Fruit fly (Drosophila melanogaster) whole organism, embryonic: ENCODE results near the gene Cdc23.

Experiments
- CG10366 ChIP-seq: fragments of 200-800 bp; sonication (Bioruptor generic); IDR thresholded peaks from 2 replicates; pipeline ENCODE4 v1.3.6; 2022; ENCODE audit warnings: missing biosample characterization, missing genetic modification characterization
- CG11093 ChIP-seq: fragments of 200-800 bp; sonication (Bioruptor generic); IDR thresholded peaks from 3 replicates; pipeline ENCODE4 v1.3.6; 2022; ENCODE audit warnings: missing biosample characterization, missing genetic modification characterization
- CG16779 ChIP-seq: fragments of 200-800 bp; sonication (Bioruptor generic); IDR thresholded peaks from 2 replicates; pipeline ENCODE4 v1.3.6; 2022; ENCODE audit warnings: missing biosample characterization, missing genetic modification characterization
- CG17361 ChIP-seq: fragments of 200-800 bp; sonication (Bioruptor generic); IDR thresholded peaks from 3 replicates; pipeline ENCODE4 v1.3.6; 2022; ENCODE audit warnings: missing biosample characterization, missing genetic modification characterization
- CG7745 ChIP-seq: fragments of 200-800 bp; sonication (Bioruptor generic); optimal IDR thresholded peaks from 2 replicates; lab custom pipeline; 2018; ENCODE audit warnings: missing biosample characterization, mild to moderate bottlenecking, missing genetic modification characterization, moderate library complexity
- GATAe ChIP-seq: fragments of 200-800 bp; sonication (Bioruptor generic); conservative IDR thresholded peaks from 2 replicates; pipeline ENCODE4 v1.3.6; 2022; ENCODE audit warnings: missing biosample characterization, missing genetic modification characterization
- Myb ChIP-seq: fragments of 200-800 bp; sonication (Bioruptor generic); optimal IDR thresholded peaks from 2 replicates; lab custom pipeline; 2016; ENCODE audit warnings: missing biosample characterization, missing genetic modification characterization
- NC2β ChIP-seq: fragments of 200-800 bp; sonication (Bioruptor generic); optimal IDR thresholded peaks from 2 replicates; lab custom pipeline; 2016; ENCODE audit warnings: missing biosample characterization, missing genetic modification characterization
- Opbp ChIP-seq: fragments of 200-800 bp; sonication (Bioruptor generic); IDR thresholded peaks from 3 replicates; pipeline ENCODE4 v1.3.6; 2022; ENCODE audit warnings: missing biosample characterization, missing genetic modification characterization; ENCODE audit not compliant: partially characterized antibody
- fd102C ChIP-seq: fragments of 200-800 bp; sonication (Bioruptor generic); optimal IDR thresholded peaks from 2 replicates; lab custom pipeline; 2018; ENCODE audit warnings: missing biosample characterization, mild to moderate bottlenecking, missing genetic modification characterization, moderate library complexity
- fd96Cb ChIP-seq: fragments of 200-800 bp; sonication (Bioruptor generic); optimal IDR thresholded peaks from 2 replicates; lab custom pipeline; 2018; ENCODE audit warnings: missing biosample characterization, mild to moderate bottlenecking, missing genetic modification characterization, moderate library complexity
- gt ChIP-seq: fragments of 200-800 bp; sonication (Bioruptor generic); IDR thresholded peaks from 2 replicates; pipeline ENCODE4 v1.3.6; 2022; ENCODE audit warnings: missing biosample characterization, missing genetic modification characterization

DNA sequence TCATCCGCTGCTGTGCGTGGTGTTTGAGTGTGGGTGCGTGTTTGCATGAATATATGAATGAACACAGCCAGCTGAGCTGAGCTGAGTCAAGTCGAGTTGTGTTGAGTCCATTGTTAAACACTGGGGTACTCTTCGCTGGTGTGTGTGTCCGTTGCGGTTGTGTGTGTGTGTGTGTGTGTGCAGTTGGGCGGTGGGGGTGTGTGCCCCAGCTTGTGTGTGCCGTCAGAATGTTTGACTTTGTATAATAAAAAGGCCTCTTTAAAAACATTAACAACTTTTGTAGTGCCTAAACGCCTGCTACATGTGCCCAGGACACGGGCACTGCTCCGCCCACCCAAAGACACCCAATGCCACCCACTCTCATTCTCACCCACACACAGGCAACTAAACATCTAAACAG lies 20.7 kb upstream of the Cdc23 start:
- no peak for TF ChIP-seq Opbp (GFP tag; lab: Robert Waterston, UW)
- TF ChIP-seq Myb (GFP tag; lab: Kevin White, UChicago), result no peak
- TF ChIP-seq fd102C (GFP tag; lab: Kevin White, UChicago), result no peak
- no peak for TF ChIP-seq fd96Cb (tag; lab: Kevin White, UChicago)
- TF ChIP-seq CG11093 (GFP tag; lab: Robert Waterston, UW), result no peak
- no peak for TF ChIP-seq CG16779
- no peak for TF ChIP-seq NC2β (GFP tag; lab: Kevin White, UChicago)
- no peak for TF ChIP-seq GATAe
- TF ChIP-seq gt (GFP tag; lab: Robert Waterston, UW), result no peak
- no peak for TF ChIP-seq CG10366 (GFP tag; lab: Robert Waterston, UW)
- TF ChIP-seq CG17361, result no peak
- no peak for TF ChIP-seq CG7745
